Fruit fly (Drosophila melanogaster) whole organism, embryonic: ENCODE results near the gene CaMKI.

Experiments used
- Aef1 ChIP-seq: fragments of 200-800 bp; sonication (Bioruptor generic); IDR thresholded peaks from 3 replicates; pipeline ENCODE4 v1.3.6; 2022; ENCODE audit warnings: missing biosample characterization, missing genetic modification characterization
- Atf-2 ChIP-seq: fragments of 200-800 bp; sonication (Bioruptor generic); optimal IDR thresholded peaks from 2 replicates; lab custom pipeline; 2016; ENCODE audit warnings: missing biosample characterization, missing genetic modification characterization
- Bgb ChIP-seq: fragments of 200-800 bp; sonication (Bioruptor generic); IDR thresholded peaks from 2 replicates; pipeline ENCODE4 v1.3.6; 2022; ENCODE audit warnings: missing biosample characterization, missing genetic modification characterization; ENCODE audit not compliant: partially characterized antibody
- CG10366 ChIP-seq: fragments of 200-800 bp; sonication (Bioruptor generic); IDR thresholded peaks from 2 replicates; pipeline ENCODE4 v1.3.6; 2022; ENCODE audit warnings: missing biosample characterization, missing genetic modification characterization
- CG14014 ChIP-seq: fragments of 200-800 bp; sonication (Bioruptor generic); IDR thresholded peaks from 2 replicates; pipeline ENCODE4 v1.3.6; 2022; ENCODE audit warnings: missing biosample characterization, missing genetic modification characterization
- CG15479 ChIP-seq: fragments of 200-800 bp; sonication (Bioruptor generic); optimal IDR thresholded peaks from 3 replicates; lab custom pipeline; 2019; ENCODE audit warnings: missing biosample characterization, mild to moderate bottlenecking, missing genetic modification characterization, moderate library complexity
- CG17612 ChIP-seq: fragments of 200-800 bp; sonication (Bioruptor generic); IDR thresholded peaks from 2 replicates; pipeline ENCODE4 v1.3.6; 2022; ENCODE audit warnings: missing biosample characterization, missing genetic modification characterization
- CG18599 ChIP-seq: fragments of 200-800 bp; sonication (Bioruptor generic); optimal IDR thresholded peaks from 3 replicates; lab custom pipeline; 2017; ENCODE audit warnings: missing biosample characterization, missing genetic modification characterization, mild to moderate bottlenecking, moderate library complexity, missing genetic modification reagents
- CG2199 ChIP-seq: fragments of 200-800 bp; sonication (Bioruptor generic); IDR thresholded peaks from 3 replicates; pipeline ENCODE4 v1.3.6; 2022; ENCODE audit warnings: missing biosample characterization, missing genetic modification characterization
- CG32767 ChIP-seq: fragments of 200-800 bp; sonication (Bioruptor generic); IDR thresholded peaks from 2 replicates; pipeline ENCODE4 v1.3.6; 2022; ENCODE audit warnings: missing biosample characterization, missing genetic modification characterization
- CG3281 ChIP-seq: fragments of 200-800 bp; sonication (Bioruptor generic); optimal IDR thresholded peaks from 3 replicates; lab custom pipeline; 2017; ENCODE audit warnings: missing biosample characterization, mild to moderate bottlenecking, missing genetic modification characterization
- CG6765 ChIP-seq: fragments of 200-800 bp; sonication (Bioruptor generic); optimal IDR thresholded peaks from 3 replicates; lab custom pipeline; 2017; ENCODE audit warnings: missing biosample characterization, mild to moderate bottlenecking, missing genetic modification characterization
- CG6813 ChIP-seq: fragments of 200-800 bp; sonication (Bioruptor generic); optimal IDR thresholded peaks from 2 replicates; lab custom pipeline; 2017; ENCODE audit warnings: missing biosample characterization, missing genetic modification characterization, mild to moderate bottlenecking, moderate library complexity, missing genetic modification reagents
- CG7372 ChIP-seq: fragments of 200-800 bp; sonication (Bioruptor generic); IDR thresholded peaks from 2 replicates; pipeline ENCODE4 v1.3.6; 2022; ENCODE audit warnings: missing biosample characterization, missing genetic modification characterization
- CG7556 ChIP-seq: fragments of 200-800 bp; sonication (Bioruptor generic); optimal IDR thresholded peaks from 2 replicates; lab custom pipeline; 2017; ENCODE audit warnings: missing biosample characterization, mild to moderate bottlenecking, missing genetic modification characterization
- CG8924 ChIP-seq: fragments of 200-800 bp; optimal IDR thresholded peaks from 3 replicates; lab custom pipeline; 2019; ENCODE audit warnings: missing biosample characterization, mild to moderate bottlenecking, missing genetic modification characterization, moderate library complexity
- Doc2 ChIP-seq: fragments of 200-800 bp; sonication (Bioruptor generic); IDR thresholded peaks from 2 replicates; pipeline ENCODE4 v1.3.6; 2022; ENCODE audit warnings: missing biosample characterization, missing genetic modification characterization
- Fer2 ChIP-seq: fragments of 200-800 bp; sonication (Bioruptor generic); optimal IDR thresholded peaks from 2 replicates; lab custom pipeline; 2018; ENCODE audit warnings: missing biosample characterization, mild to moderate bottlenecking, missing genetic modification characterization, moderate library complexity
- HLH3B ChIP-seq: fragments of 200-800 bp; sonication (Bioruptor generic); IDR thresholded peaks from 2 replicates; pipeline ENCODE4 v1.3.6; 2022; ENCODE audit warnings: missing biosample characterization, missing genetic modification characterization
- Hsf ChIP-seq: fragments of 200-800 bp; sonication (Bioruptor generic); optimal IDR thresholded peaks from 3 replicates; lab custom pipeline; 2016; ENCODE audit warnings: missing biosample characterization, missing genetic modification characterization
- Max ChIP-seq: fragments of 200-800 bp; sonication (Bioruptor generic); optimal IDR thresholded peaks from 2 replicates; lab custom pipeline; 2016; ENCODE audit warnings: missing biosample characterization, mild to moderate bottlenecking, missing genetic modification characterization
- Meics ChIP-seq: fragments of 200-800 bp; sonication (Bioruptor generic); optimal IDR thresholded peaks from 2 replicates; lab custom pipeline; 2017; ENCODE audit warnings: missing biosample characterization, mild to moderate bottlenecking, missing genetic modification characterization
- NK7.1 ChIP-seq: fragments of 200-800 bp; sonication (Bioruptor generic); optimal IDR thresholded peaks from 3 replicates; lab custom pipeline; 2016; ENCODE audit warnings: missing biosample characterization, missing genetic modification characterization
- Nf-YB ChIP-seq: fragments of 200-800 bp; sonication (Bioruptor generic); optimal IDR thresholded peaks from 3 replicates; lab custom pipeline; 2019; ENCODE audit warnings: missing biosample characterization, mild to moderate bottlenecking, missing genetic modification characterization, moderate library complexity
- Nf-YC ChIP-seq: fragments of 200-800 bp; optimal IDR thresholded peaks from 3 replicates; lab custom pipeline; 2019; ENCODE audit warnings: missing biosample characterization, mild to moderate bottlenecking, missing genetic modification characterization, moderate library complexity
- NfI ChIP-seq: fragments of 200-800 bp; sonication (Bioruptor generic); optimal IDR thresholded peaks from 3 replicates; lab custom pipeline; 2018; ENCODE audit warnings: missing biosample characterization, mild to moderate bottlenecking, missing genetic modification characterization, moderate library complexity
- az2 ChIP-seq: fragments of 200-800 bp; sonication (Bioruptor generic); optimal IDR thresholded peaks from 3 replicates; lab custom pipeline; 2016; ENCODE audit warnings: missing biosample characterization, missing genetic modification characterization
- bbx ChIP-seq: fragments of 200-800 bp; sonication (Bioruptor generic); IDR thresholded peaks from 2 replicates; pipeline ENCODE4 v1.3.6; 2022; ENCODE audit warnings: missing biosample characterization, missing genetic modification characterization; ENCODE audit not compliant: partially characterized antibody
- corto ChIP-seq: fragments of 200-800 bp; sonication (Bioruptor generic); optimal IDR thresholded peaks from 2 replicates; lab custom pipeline; 2016; ENCODE audit warnings: missing biosample characterization, mild to moderate bottlenecking, missing genetic modification characterization, moderate library complexity
- cwo ChIP-seq: fragments of 200-800 bp; sonication (Bioruptor generic); optimal IDR thresholded peaks from 3 replicates; lab custom pipeline; 2017; ENCODE audit warnings: missing biosample characterization, missing genetic modification characterization, mild to moderate bottlenecking, moderate library complexity, missing genetic modification reagents
- dysf ChIP-seq: fragments of 200-800 bp; sonication (Bioruptor generic); IDR thresholded peaks from 3 replicates; pipeline ENCODE4 v1.3.6; 2022; ENCODE audit warnings: missing biosample characterization, missing genetic modification characterization
- ind ChIP-seq: fragments of 200-800 bp; sonication (Bioruptor generic); optimal IDR thresholded peaks from 3 replicates; lab custom pipeline; 2016; ENCODE audit warnings: missing biosample characterization, missing genetic modification characterization
- insv ChIP-seq, 2 experiments: fragments of 200-800 bp; sonication (Bioruptor generic); optimal IDR thresholded peaks; 3 replicates each; lab custom pipeline; 2016 to 2018; ENCODE audit warnings: missing biosample characterization in 2 of 2, missing genetic modification characterization in 2 of 2
- lab ChIP-seq: fragments of 200-800 bp; sonication (Bioruptor generic); optimal IDR thresholded peaks from 3 replicates; lab custom pipeline; 2017; ENCODE audit warnings: missing biosample characterization, missing genetic modification characterization, mild to moderate bottlenecking, moderate library complexity, missing genetic modification reagents
- lbe ChIP-seq: fragments of 200-800 bp; sonication (Bioruptor generic); optimal IDR thresholded peaks from 2 replicates; lab custom pipeline; 2016; ENCODE audit warnings: missing biosample characterization, mild to moderate bottlenecking, missing genetic modification characterization
- nerfin-2 ChIP-seq: fragments of 200-800 bp; sonication (Bioruptor generic); IDR thresholded peaks from 2 replicates; pipeline ENCODE4 v1.3.6; 2022; ENCODE audit warnings: missing biosample characterization, missing genetic modification characterization; ENCODE audit not compliant: partially characterized antibody
- pan ChIP-seq, 4 experiments: fragments of >200 bp in 3 of 4; fragments of 200-800 bp in 1 of 4; sonication (Bioruptor generic) in 1 of 4; optimal IDR thresholded peaks in 3 of 4; IDR thresholded peaks in 1 of 4; 2 replicates each; pipeline versions ENCODE4 v1.3.6 to Lab custom; 2017 to 2022; ENCODE audit warnings: missing biosample characterization in 2 of 4, missing genetic modification characterization in 2 of 4, mixed read lengths in 1 of 4
- pfk ChIP-seq: fragments of 200-800 bp; sonication (Bioruptor generic); optimal IDR thresholded peaks from 2 replicates; lab custom pipeline; 2018; ENCODE audit warnings: missing biosample characterization, mild to moderate bottlenecking, missing genetic modification characterization, moderate library complexity
- phol ChIP-seq: fragments of 200-800 bp; sonication (Bioruptor generic); optimal IDR thresholded peaks from 3 replicates; lab custom pipeline; 2018; ENCODE audit warnings: missing biosample characterization, mild to moderate bottlenecking, missing genetic modification characterization, moderate library complexity
- pros ChIP-seq: fragments of 200-800 bp; sonication (Bioruptor generic); optimal IDR thresholded peaks from 3 replicates; lab custom pipeline; 2019; ENCODE audit warnings: missing biosample characterization, mild to moderate bottlenecking, missing genetic modification characterization, moderate library complexity
- sc ChIP-seq, 3 experiments: fragments of >200 bp in 2 of 3; fragments of 200-800 bp in 1 of 3; sonication (Bioruptor generic) in 1 of 3; optimal IDR thresholded peaks; 2 replicates in 2 of 3; 3 replicates in 1 of 3; lab custom pipeline; 2017; ENCODE audit warnings: mild to moderate bottlenecking in 1 of 3, missing biosample characterization in 1 of 3, missing genetic modification characterization in 1 of 3, missing genetic modification reagents in 1 of 3
- seq ChIP-seq: fragments of 200-800 bp; sonication (Bioruptor generic); IDR thresholded peaks from 2 replicates; pipeline ENCODE4 v1.3.6; 2022; ENCODE audit warnings: missing biosample characterization, missing genetic modification characterization
- twi ChIP-seq: fragments of 200-800 bp; optimal IDR thresholded peaks from 2 replicates; lab custom pipeline; 2019; ENCODE audit warnings: missing biosample characterization, mild to moderate bottlenecking, missing genetic modification characterization, moderate library complexity
- unc-4 ChIP-seq: fragments of 200-800 bp; sonication (Bioruptor generic); IDR thresholded peaks from 2 replicates; pipeline ENCODE4 v1.3.6; 2022; ENCODE audit warnings: missing biosample characterization, missing genetic modification characterization; ENCODE audit not compliant: partially characterized antibody
- z ChIP-seq: fragments of 200-800 bp; sonication (Bioruptor generic); IDR thresholded peaks from 3 replicates; pipeline ENCODE4 v1.3.6; 2022; ENCODE audit warnings: missing biosample characterization, missing genetic modification characterization
- zen ChIP-seq: fragments of 200-800 bp; sonication (Bioruptor generic); optimal IDR thresholded peaks from 3 replicates; lab custom pipeline; 2018; ENCODE audit warnings: missing biosample characterization, mild to moderate bottlenecking, missing genetic modification characterization, moderate library complexity
- zfh1 ChIP-seq: fragments of 200-800 bp; sonication (Bioruptor generic); IDR thresholded peaks from 3 replicates; pipeline ENCODE4 v1.3.6; 2022; ENCODE audit warnings: missing biosample characterization, missing genetic modification characterization

Gene CaMKI

dm6 chr4:428256-428655, 17.0 kb upstream of the CaMKI start:
- peak; percentile 73 for TF ChIP-seq pros (GFP tag; lab: Kevin White, UChicago)
- no peak for TF ChIP-seq unc-4 (GFP tag; lab: Robert Waterston, UW)
- peak; percentile 41 for TF ChIP-seq CG15479 (GFP tag; lab: Kevin White, UChicago)
- TF ChIP-seq CG18599 (GFP tag; lab: Kevin White, UChicago) = no peak
- no peak for TF ChIP-seq CG3281 (GFP tag; lab: Kevin White, UChicago)
- no peak for TF ChIP-seq NK7.1 (GFP tag; lab: Kevin White, UChicago)
- TF ChIP-seq Hsf (GFP tag; lab: Kevin White, UChicago) = no peak
- TF ChIP-seq sc (optimal IDR thresholded peaks at IDR 0.05; lab: Kevin White, UChicago) = no peak
- TF ChIP-seq sc (GFP tag; optimal IDR thresholded peaks at IDR 0.05; lab: Kevin White, UChicago) = no peak
- peak; percentile 14 for TF ChIP-seq phol (tag; lab: Kevin White, UChicago)
- TF ChIP-seq Nf-YC (tag; lab: Kevin White, UChicago) = peak; percentile 91
- TF ChIP-seq CG8924 (tag; lab: Kevin White, UChicago) = peak; percentile 2
- no peak for TF ChIP-seq pfk
- TF ChIP-seq z = no peak
- peak; percentile 92 for TF ChIP-seq Nf-YB (GFP tag; lab: Kevin White, UChicago)
- TF ChIP-seq Meics (GFP tag; lab: Kevin White, UChicago) = no peak
- peak; percentile 29 for TF ChIP-seq zen (tag; lab: Kevin White, UChicago)
- TF ChIP-seq CG32767 (GFP tag; lab: Robert Waterston, UW) = peak; percentile 57; the same call in 1 of the 2 replicates
- peak; percentile 61; the same call in 1 of the 2 replicates for TF ChIP-seq seq (GFP tag; lab: Robert Waterston, UW)
- no peak for TF ChIP-seq CG10366 (GFP tag; lab: Robert Waterston, UW)

dm6 chr4:429500-429899, 15.8 kb upstream of the CaMKI start:
- TF ChIP-seq twi (tag; lab: Kevin White, UChicago) (peak; percentile 61), CG7556 (GFP tag; lab: Kevin White, UChicago) (no peak), lab (no peak), zfh1 (GFP tag; lab: Robert Waterston, UW) (no peak), lbe (no peak), CG17612 (GFP tag; lab: Robert Waterston, UW) (no peak), nerfin-2 (GFP tag; lab: Robert Waterston, UW) (no peak), CG2199 (GFP tag; lab: Robert Waterston, UW) (peak; percentile 76; the same call in 1 of the 3 replicates), insv (GFP tag; optimal IDR thresholded peaks at IDR 0.05; lab: Kevin White, UChicago) (no peak), Fer2 (tag; lab: Kevin White, UChicago) (no peak), Max (GFP tag; lab: Kevin White, UChicago) (no peak)

dm6 chr4:434355-434754, 10.9 kb upstream of the CaMKI start:
- TF ChIP-seq NfI (GFP tag; lab: Kevin White, UChicago) = no peak
- TF ChIP-seq Doc2 = no peak
- TF ChIP-seq az2 = no peak
- TF ChIP-seq Atf-2 (GFP tag; lab: Kevin White, UChicago) = no peak
- TF ChIP-seq Aef1 = peak; percentile 51; the same call in 2 of the 3 replicates
- no peak for TF ChIP-seq bbx (GFP tag; lab: Robert Waterston, UW)
- no peak for TF ChIP-seq CG6813 (GFP tag; lab: Kevin White, UChicago)
- TF ChIP-seq HLH3B (GFP tag; lab: Robert Waterston, UW) = peak; percentile 67; the same call in 1 of the 2 replicates
- TF ChIP-seq cwo (GFP tag; lab: Kevin White, UChicago) = no peak
- 0 out of 2 replicates have a peak, but pooled peaks have one; percentile 35 for TF ChIP-seq CG14014
- TF ChIP-seq corto (GFP tag; lab: Kevin White, UChicago) = no peak
- no peak for TF ChIP-seq CG3281 (GFP tag; lab: Kevin White, UChicago)
- TF ChIP-seq ind = no peak
- TF ChIP-seq CG6765 (GFP tag; lab: Kevin White, UChicago) = no peak
- TF ChIP-seq CG10366 (GFP tag; lab: Robert Waterston, UW) = no peak
- TF ChIP-seq pan (optimal IDR thresholded peaks at IDR 0.05; lab: Kevin White, UChicago) = no peak
- peak in 1 of 2 experiments; percentile 54 for TF ChIP-seq pan (GFP tag; optimal IDR thresholded peaks at IDR 0.05 in 1 of 2, IDR thresholded peaks at IDR 0.05 in 1 of 2)
- no peak for TF ChIP-seq Bgb (GFP tag; lab: Robert Waterston, UW)
- TF ChIP-seq CG7372 (GFP tag; lab: Robert Waterston, UW) = no peak
- TF ChIP-seq dysf = peak; percentile 68; the same call in 2 of the 3 replicates
